Worm (Caenorhabditis elegans): ENCODE results near the gene nhr-277.

- TF ChIP-seq skn-1 (tag; optimal IDR thresholded peaks at IDR 0.05) (no peak), eor-1 (tag; optimal IDR thresholded peaks at IDR 0.05) (no peak), lin-39 (tag; optimal IDR thresholded peaks at IDR 0.05) (no peak), fos-1 (tag; optimal IDR thresholded peaks at IDR 0.05) (no peak)
Measured at ce11 chrIV:2785057-2785456, 42.3 kb downstream of the nhr-277 start.
